Fruit fly (Drosophila melanogaster): ENCODE data around the gene Nep4.

DNA sequence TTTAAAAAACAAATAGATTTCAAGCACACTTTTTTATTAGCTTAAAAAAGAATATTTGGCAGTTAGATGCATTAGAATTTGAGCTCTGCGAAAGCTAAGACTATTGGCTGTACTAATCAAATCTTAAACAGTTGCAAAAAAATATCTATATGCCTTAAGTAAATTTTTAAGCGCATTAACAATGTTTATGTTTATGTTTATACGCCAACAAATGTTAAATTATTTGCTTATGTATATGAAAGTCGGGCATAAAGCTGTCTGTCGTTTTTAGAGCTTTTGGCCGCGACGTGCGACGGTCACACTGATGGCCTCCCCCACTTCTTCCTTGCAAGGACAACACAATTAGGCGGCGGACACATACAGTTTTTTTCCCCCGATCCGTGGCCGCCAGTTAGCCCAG, 42.1 kb downstream of the Nep4 start, which contains the start of gene CG5466:
- TF ChIP-seq CG16779 (tag; optimal IDR thresholded peaks at IDR 0.05) (no peak), ss (GFP tag; optimal IDR thresholded peaks at IDR 0.05) (no peak), CG6808 (GFP tag; optimal IDR thresholded peaks at IDR 0.05) (no peak), Gug (GFP tag; IDR thresholded peaks at IDR 0.05) (no peak), dac (GFP tag; optimal IDR thresholded peaks at IDR 0.05) (no peak), pdm3 (GFP tag; optimal IDR thresholded peaks at IDR 0.05) (no peak), CG11294 (GFP tag; IDR thresholded peaks at IDR 0.05) (no peak), net (GFP tag; optimal IDR thresholded peaks at IDR 0.05) (no peak), CG6792 (GFP tag; optimal IDR thresholded peaks at IDR 0.05) (no peak), Hr39 (GFP tag; optimal IDR thresholded peaks at IDR 0.05) (no peak)

Data from whole organism, prepupa.